Fruit fly (Drosophila melanogaster) whole organism, embryonic: ENCODE data around the gene CG11839.
A peak's percentile ranks its signal among the peaks of the same experiment; 100 is the strongest.

Experiments used
- Aef1 ChIP-seq: fragments of 200-800 bp; sonication (Bioruptor generic); IDR thresholded peaks from 3 replicates; pipeline ENCODE4 v1.3.6; 2022; ENCODE audit warnings: missing biosample characterization, missing genetic modification characterization
- BEAF-32 ChIP-seq: fragments of 200-800 bp; sonication (Bioruptor generic); optimal IDR thresholded peaks from 3 replicates; lab custom pipeline; 2017; ENCODE audit warnings: missing biosample characterization, missing genetic modification characterization, mild to moderate bottlenecking, moderate library complexity, missing genetic modification reagents
- BtbVII ChIP-seq: fragments of 200-800 bp; sonication (Bioruptor generic); optimal IDR thresholded peaks from 3 replicates; lab custom pipeline; 2017; ENCODE audit warnings: missing biosample characterization, mild to moderate bottlenecking, missing genetic modification characterization
- CG10267 ChIP-seq: fragments of 200-800 bp; sonication (Bioruptor generic); optimal IDR thresholded peaks from 2 replicates; lab custom pipeline; 2018; ENCODE audit warnings: missing biosample characterization, mild to moderate bottlenecking, missing genetic modification characterization, moderate library complexity
- CG12659 ChIP-seq: fragments of 200-800 bp; sonication (Bioruptor generic); optimal IDR thresholded peaks from 3 replicates; lab custom pipeline; 2017; ENCODE audit warnings: mild to moderate bottlenecking, missing biosample characterization, missing genetic modification reagents, missing genetic modification characterization
- CG13287 ChIP-seq: fragments of 200-800 bp; sonication (Bioruptor generic); IDR thresholded peaks from 2 replicates; pipeline ENCODE4 v1.3.6; 2022; ENCODE audit warnings: missing biosample characterization, missing genetic modification characterization; ENCODE audit not compliant: partially characterized antibody
- CG14667 ChIP-seq: fragments of 200-800 bp; sonication (Bioruptor generic); IDR thresholded peaks from 2 replicates; pipeline ENCODE4 v1.3.6; 2022; ENCODE audit warnings: missing biosample characterization, missing genetic modification characterization
- CG14710 ChIP-seq: fragments of 200-800 bp; sonication (Bioruptor generic); optimal IDR thresholded peaks from 3 replicates; lab custom pipeline; 2019; ENCODE audit warnings: missing biosample characterization, mild to moderate bottlenecking, missing genetic modification characterization, moderate library complexity
- CG2116 ChIP-seq: fragments of 200-800 bp; sonication (Bioruptor generic); optimal IDR thresholded peaks from 3 replicates; lab custom pipeline; 2018; ENCODE audit warnings: missing biosample characterization, mild to moderate bottlenecking, missing genetic modification characterization
- CG30020 ChIP-seq: fragments of 200-800 bp; optimal IDR thresholded peaks from 2 replicates; lab custom pipeline; 2019; ENCODE audit warnings: missing biosample characterization, mild to moderate bottlenecking, missing genetic modification characterization, moderate library complexity
- CG34422 ChIP-seq: fragments of 200-800 bp; sonication (Bioruptor generic); IDR thresholded peaks from 3 replicates; pipeline ENCODE4 v1.3.6; 2022; ENCODE audit warnings: missing biosample characterization, missing genetic modification characterization
- CG4617 ChIP-seq: fragments of 200-800 bp; sonication (Bioruptor generic); optimal IDR thresholded peaks from 3 replicates; lab custom pipeline; 2016; ENCODE audit warnings: missing biosample characterization, missing genetic modification characterization, borderline replicate concordance
- CG6791 ChIP-seq: fragments of 200-800 bp; sonication (Bioruptor generic); IDR thresholded peaks from 3 replicates; pipeline ENCODE4 v1.3.6; 2022; ENCODE audit warnings: missing biosample characterization, missing genetic modification characterization; ENCODE audit not compliant: partially characterized antibody
- CG9797 ChIP-seq: fragments of 200-800 bp; sonication (Bioruptor generic); optimal IDR thresholded peaks from 3 replicates; lab custom pipeline; 2018; ENCODE audit warnings: missing biosample characterization, mild to moderate bottlenecking, missing genetic modification characterization
- Dll ChIP-seq: fragments of 200-800 bp; sonication (Bioruptor generic); IDR thresholded peaks from 4 replicates; pipeline ENCODE4 v1.3.6; 2022; ENCODE audit warnings: missing biosample characterization, missing genetic modification characterization; ENCODE audit not compliant: partially characterized antibody
- Hr39 ChIP-seq: fragments of >200 bp; optimal IDR thresholded peaks from 2 replicates; lab custom pipeline; 2017
- MBD-R2 ChIP-seq: fragments of 200-800 bp; sonication (Bioruptor generic); IDR thresholded peaks from 2 replicates; pipeline ENCODE4 v1.3.6; 2022; ENCODE audit warnings: missing biosample characterization, missing genetic modification characterization
- MESR4 ChIP-seq: fragments of 200-800 bp; sonication (Bioruptor generic); optimal IDR thresholded peaks from 2 replicates; lab custom pipeline; 2018; ENCODE audit warnings: missing biosample characterization, mild to moderate bottlenecking, missing genetic modification characterization, moderate library complexity
- Meics ChIP-seq: fragments of 200-800 bp; sonication (Bioruptor generic); optimal IDR thresholded peaks from 2 replicates; lab custom pipeline; 2017; ENCODE audit warnings: missing biosample characterization, mild to moderate bottlenecking, missing genetic modification characterization
- PHDP ChIP-seq: fragments of 200-800 bp; sonication (Bioruptor generic); optimal IDR thresholded peaks from 3 replicates; lab custom pipeline; 2018; ENCODE audit warnings: missing biosample characterization, mild to moderate bottlenecking, missing genetic modification characterization, moderate library complexity
- Rx ChIP-seq: fragments of 200-800 bp; sonication (Bioruptor generic); IDR thresholded peaks from 2 replicates; pipeline ENCODE4 v1.3.6; 2022; ENCODE audit warnings: missing biosample characterization, missing genetic modification characterization
- YL-1 ChIP-seq: fragments of 200-800 bp; sonication (Bioruptor generic); optimal IDR thresholded peaks from 3 replicates; lab custom pipeline; 2017; ENCODE audit warnings: missing biosample characterization, mild to moderate bottlenecking, missing genetic modification characterization
- amos ChIP-seq: fragments of 200-800 bp; sonication (Bioruptor generic); IDR thresholded peaks from 2 replicates; pipeline ENCODE4 v1.3.6; 2022; ENCODE audit warnings: missing biosample characterization, missing genetic modification characterization; ENCODE audit not compliant: partially characterized antibody
- bbx ChIP-seq: fragments of 200-800 bp; sonication (Bioruptor generic); IDR thresholded peaks from 2 replicates; pipeline ENCODE4 v1.3.6; 2022; ENCODE audit warnings: missing biosample characterization, missing genetic modification characterization; ENCODE audit not compliant: partially characterized antibody
- bigmax ChIP-seq: fragments of 200-800 bp; sonication (Bioruptor generic); optimal IDR thresholded peaks from 2 replicates; lab custom pipeline; 2018; ENCODE audit warnings: missing biosample characterization, mild to moderate bottlenecking, missing genetic modification characterization
- gfzf ChIP-seq: fragments of 200-800 bp; sonication (Bioruptor generic); optimal IDR thresholded peaks from 2 replicates; lab custom pipeline; 2016; ENCODE audit warnings: missing biosample characterization, mild to moderate bottlenecking, missing genetic modification characterization, moderate library complexity
- mld ChIP-seq: fragments of 200-800 bp; sonication (Bioruptor generic); IDR thresholded peaks from 3 replicates; pipeline ENCODE4 v1.3.6; 2022; ENCODE audit warnings: missing biosample characterization, missing genetic modification characterization; ENCODE audit not compliant: partially characterized antibody
- onecut ChIP-seq: fragments of 200-800 bp; sonication (Bioruptor generic); IDR thresholded peaks from 2 replicates; pipeline ENCODE4 v1.3.6; 2022; ENCODE audit warnings: missing biosample characterization, missing genetic modification characterization
- phol ChIP-seq: fragments of 200-800 bp; sonication (Bioruptor generic); optimal IDR thresholded peaks from 3 replicates; lab custom pipeline; 2018; ENCODE audit warnings: missing biosample characterization, mild to moderate bottlenecking, missing genetic modification characterization, moderate library complexity
- pros ChIP-seq: fragments of 200-800 bp; sonication (Bioruptor generic); optimal IDR thresholded peaks from 3 replicates; lab custom pipeline; 2019; ENCODE audit warnings: missing biosample characterization, mild to moderate bottlenecking, missing genetic modification characterization, moderate library complexity
- pzg ChIP-seq: fragments of 200-800 bp; sonication (Bioruptor generic); optimal IDR thresholded peaks from 3 replicates; lab custom pipeline; 2018; ENCODE audit warnings: missing biosample characterization, mild to moderate bottlenecking, missing genetic modification characterization, moderate library complexity
- ranshi ChIP-seq: fragments of 200-800 bp; sonication (Bioruptor generic); IDR thresholded peaks from 2 replicates; pipeline ENCODE4 v1.3.6; 2022; ENCODE audit warnings: missing biosample characterization, missing genetic modification characterization
- row ChIP-seq: fragments of 200-800 bp; sonication (Bioruptor generic); IDR thresholded peaks from 3 replicates; pipeline ENCODE4 v1.3.6; 2022; ENCODE audit warnings: missing biosample characterization, missing genetic modification characterization
- stwl ChIP-seq: fragments of 200-800 bp; sonication (Bioruptor generic); optimal IDR thresholded peaks from 3 replicates; lab custom pipeline; 2018; ENCODE audit warnings: missing biosample characterization, mild to moderate bottlenecking, missing genetic modification characterization, moderate library complexity
- tin ChIP-seq: fragments of 200-800 bp; sonication (Bioruptor generic); optimal IDR thresholded peaks from 3 replicates; lab custom pipeline; 2016; ENCODE audit warnings: missing biosample characterization, missing genetic modification characterization
- trem ChIP-seq: fragments of 200-800 bp; optimal IDR thresholded peaks from 3 replicates; lab custom pipeline; 2019; ENCODE audit warnings: missing biosample characterization, mild to moderate bottlenecking, missing genetic modification characterization, moderate library complexity
- trh ChIP-seq: fragments of 200-800 bp; sonication (Bioruptor generic); optimal IDR thresholded peaks from 2 replicates; lab custom pipeline; 2016; ENCODE audit warnings: missing biosample characterization, missing genetic modification characterization
- unpg ChIP-seq: fragments of 200-800 bp; sonication (Bioruptor generic); optimal IDR thresholded peaks from 3 replicates; lab custom pipeline; 2018; ENCODE audit warnings: missing biosample characterization, mild to moderate bottlenecking, missing genetic modification characterization, moderate library complexity

CG11839 gene

DNA sequence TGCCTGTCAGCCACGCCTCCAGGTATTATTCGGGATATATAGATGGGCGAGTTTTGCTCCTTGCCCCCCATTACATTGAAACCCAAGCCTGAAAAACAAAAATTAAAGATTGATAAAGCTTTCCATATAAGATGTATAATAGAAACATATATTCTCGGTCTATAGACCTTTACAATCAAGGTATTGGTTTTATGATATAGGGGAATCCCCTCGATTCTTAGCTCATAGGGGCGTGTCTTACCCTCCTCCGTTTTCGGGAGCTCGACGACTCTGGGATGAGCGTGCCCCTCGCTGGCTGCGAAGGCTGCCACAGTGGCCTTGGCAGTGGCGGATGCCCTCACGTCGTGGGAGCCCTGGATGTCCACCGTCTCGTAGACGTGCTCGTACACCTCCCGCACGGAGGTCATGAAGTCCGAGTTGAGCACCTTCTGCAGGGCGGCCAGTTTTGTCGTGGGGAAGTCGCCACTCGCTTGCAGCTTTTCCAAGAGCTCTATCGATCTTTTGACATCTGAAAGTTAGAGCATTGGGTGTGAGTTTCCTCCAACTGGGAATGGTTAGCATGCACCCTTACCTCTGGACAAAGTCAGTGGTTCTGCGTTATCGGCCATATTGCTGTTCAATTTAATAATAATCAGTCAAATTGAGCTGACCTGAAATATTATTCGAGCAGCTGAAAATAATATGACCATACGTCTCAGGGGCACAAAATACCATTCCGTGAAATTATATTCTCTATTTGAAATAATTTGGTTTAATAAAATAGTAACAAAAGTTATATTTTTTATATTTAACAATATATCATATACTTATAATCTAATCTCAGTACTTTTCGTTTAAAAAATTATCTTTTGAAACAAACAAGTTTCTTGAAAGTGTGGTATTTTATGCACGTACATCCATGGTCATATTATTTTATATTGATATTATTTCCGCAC lies 4.6 kb upstream of the CG11839 start, which contains the start of the genes veli and PQBP1:
veli (minus strand) TSS at position 685 of the 935 bp plus-strand sequence.
PQBP1 (plus strand) TSS at position 885 of the 935 bp plus-strand sequence.
- TF ChIP-seq Hr39 (lab: Kevin White, UChicago) (no peak), stwl (peak; percentile 36), trh (GFP tag; lab: Kevin White, UChicago) (no peak), amos (GFP tag; lab: Robert Waterston, UW) (0 out of 2 replicates have a peak, but pooled peaks have one; percentile 18), unpg (GFP tag; lab: Kevin White, UChicago) (no peak), bbx (GFP tag; lab: Robert Waterston, UW) (peak; percentile 17; the same call in 1 of the 2 replicates), Dll (peak; percentile 33; the same call in 2 of the 4 replicates), CG34422 (GFP tag; lab: Robert Waterston, UW) (peak; percentile 6; the same call in 1 of the 3 replicates), CG10267 (peak; percentile 42), phol (peak; percentile 3), CG13287 (peak; percentile 30; the same call in 1 of the 2 replicates), CG6791 (GFP tag; lab: Robert Waterston, UW) (no peak), tin (GFP tag; lab: Kevin White, UChicago) (no peak), PHDP (peak; percentile 37), CG14667 (GFP tag; lab: Robert Waterston, UW) (no peak), CG2116 (peak; percentile 50), pzg (peak; percentile 20), MESR4 (GFP tag; lab: Kevin White, UChicago) (peak; percentile 69), YL-1 (peak; percentile 12), pros (GFP tag; lab: Kevin White, UChicago) (no peak), BEAF-32 (GFP tag; lab: Kevin White, UChicago) (peak; percentile 4), bigmax (no peak), BtbVII (GFP tag; lab: Kevin White, UChicago) (no peak), mld (peak; percentile 12; the same call in 1 of the 3 replicates), Meics (GFP tag; lab: Kevin White, UChicago) (no peak), CG12659 (GFP tag; lab: Kevin White, UChicago) (peak; percentile 37), gfzf (GFP tag; lab: Kevin White, UChicago) (peak; percentile 52), CG30020 (tag; lab: Kevin White, UChicago) (peak; percentile 50), CG14710 (tag; lab: Kevin White, UChicago) (peak; percentile 50), row (GFP tag; lab: Robert Waterston, UW) (peak; percentile 73), CG4617 (peak; percentile 50), onecut (GFP tag; lab: Robert Waterston, UW) (peak; percentile 61), CG9797 (GFP tag; lab: Kevin White, UChicago) (peak; percentile 51), trem (peak; percentile 85), Aef1 (GFP tag; lab: Robert Waterston, UW) (no peak), MBD-R2 (GFP tag; lab: Robert Waterston, UW) (peak; percentile 41), Rx (GFP tag; lab: Robert Waterston, UW) (no peak), ranshi (GFP tag; lab: Robert Waterston, UW) (no peak)
